Fruit fly (Drosophila melanogaster): ENCODE results near the gene AkhR.

- TF ChIP-seq Blimp-1 (GFP tag; optimal IDR thresholded peaks at IDR 0.05) (peak; percentile 20), CG6854 (GFP tag; optimal IDR thresholded peaks at IDR 0.05) (peak; percentile 73)
Observed at dm6 chr2L:6673211-6674012, 42.6 kb downstream of the AkhR start, which contains the start of gene Spn27A.
